Worm (Caenorhabditis elegans): ENCODE data around the gene T22D1.3.

T22D1.3 gene

ce11 chrIV:6946832-6947231, 33.5 kb downstream of the T22D1.3 start:
- TF ChIP-seq egl-27 (tag; optimal IDR thresholded peaks at IDR 0.05) (no peak), lin-39 (tag; optimal IDR thresholded peaks at IDR 0.05) (no peak), sma-9 (GFP tag; optimal IDR thresholded peaks at IDR 0.05) (peak; percentile 18), sma-9 (tag; optimal IDR thresholded peaks at IDR 0.05) (no peak), unc-62 (GFP tag; optimal IDR thresholded peaks at IDR 0.05) (no peak), ztf-4 (tag; optimal IDR thresholded peaks at IDR 0.05) (no peak), crh-2 (tag; optimal IDR thresholded peaks at IDR 0.05) (no peak), F13H6.1 (tag; optimal IDR thresholded peaks at IDR 0.05) (peak; percentile 48), lsy-2 (tag; optimal IDR thresholded peaks at IDR 0.05) (peak in 1 of 2 experiments; percentile 21)

DNA sequence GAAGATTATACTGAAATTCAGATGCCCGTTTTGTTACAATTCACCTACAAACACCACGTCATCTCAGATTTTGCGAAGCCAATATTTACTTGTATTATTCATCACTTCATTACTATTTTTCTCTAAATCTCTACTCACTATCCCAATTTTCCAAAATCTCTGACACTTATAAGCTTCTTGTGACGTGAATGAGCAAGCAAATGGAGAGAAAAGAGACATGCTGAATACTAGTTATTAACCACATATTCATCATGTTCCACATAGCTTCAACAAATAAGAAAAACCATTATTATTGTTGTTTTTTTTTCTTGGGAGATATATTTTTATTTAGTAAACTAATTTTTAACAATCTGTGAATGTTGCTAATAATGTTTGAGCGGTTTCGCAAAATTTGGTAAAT, 37.9 kb downstream of the T22D1.3 start:
- TF ChIP-seq zag-1 (tag; optimal IDR thresholded peaks at IDR 0.05) (no peak), lin-13 (GFP tag; optimal IDR thresholded peaks at IDR 0.05) (no peak), C34F6.9 (tag; optimal IDR thresholded peaks at IDR 0.05) (no peak), ztf-4 (tag; optimal IDR thresholded peaks at IDR 0.05) (no peak), R02D3.7 (tag; optimal IDR thresholded peaks at IDR 0.05) (no peak)

ce11 chrIV:6954682-6955081, 41.3 kb downstream of the T22D1.3 start:
- TF ChIP-seq C34F6.9 (tag; optimal IDR thresholded peaks at IDR 0.05) (peak; percentile 27), unc-55 (GFP tag; optimal IDR thresholded peaks at IDR 0.05) (peak; percentile 88), ZK546.5 (tag; optimal IDR thresholded peaks at IDR 0.05) (no peak), nhr-23 (tag; optimal IDR thresholded peaks at IDR 0.05) (no peak), nhr-6 (tag; optimal IDR thresholded peaks at IDR 0.05) (no peak), sma-9 (GFP tag; optimal IDR thresholded peaks at IDR 0.05) (peak; percentile 45), sma-9 (tag; optimal IDR thresholded peaks at IDR 0.05) (no peak), Y55F3AM.14 (GFP tag; optimal IDR thresholded peaks at IDR 0.05) (no peak), F13H6.1 (tag; optimal IDR thresholded peaks at IDR 0.05) (peak; percentile 15), ztf-4 (tag; optimal IDR thresholded peaks at IDR 0.05) (no peak), lsy-2 (tag; optimal IDR thresholded peaks at IDR 0.05) (peak in 1 of 2 experiments; percentile 37), R02D3.7 (tag; optimal IDR thresholded peaks at IDR 0.05) (no peak), nhr-12 (tag; optimal IDR thresholded peaks at IDR 0.05) (no peak), elt-3 (tag; optimal IDR thresholded peaks at IDR 0.05) (no peak), nhr-10 (tag; optimal IDR thresholded peaks at IDR 0.05) (no peak), dmd-4 (tag; optimal IDR thresholded peaks at IDR 0.05) (no peak), lin-39 (tag; optimal IDR thresholded peaks at IDR 0.05) (no peak)

- no peak for TF ChIP-seq unc-62 (GFP tag; optimal IDR thresholded peaks at IDR 0.05)
- TF ChIP-seq sma-9 (GFP tag; optimal IDR thresholded peaks at IDR 0.05), result peak; percentile 28
- TF ChIP-seq sma-9 (tag; optimal IDR thresholded peaks at IDR 0.05), result no peak
- peak in 1 of 2 experiments; percentile 52 for TF ChIP-seq lsy-2 (tag; optimal IDR thresholded peaks at IDR 0.05)
- TF ChIP-seq mdl-1 (tag; optimal IDR thresholded peaks at IDR 0.05), result peak in 1 of 2 experiments; percentile 50
- TF ChIP-seq crh-2 (tag; optimal IDR thresholded peaks at IDR 0.05), result peak; percentile 7
- no peak for TF ChIP-seq ZK546.5 (tag; optimal IDR thresholded peaks at IDR 0.05)
- peak; percentile 27 for TF ChIP-seq zag-1 (tag; optimal IDR thresholded peaks at IDR 0.05)
- peak; percentile 63 for TF ChIP-seq C34F6.9 (tag; optimal IDR thresholded peaks at IDR 0.05)
- TF ChIP-seq nhr-129 (tag; optimal IDR thresholded peaks at IDR 0.05), result peak; percentile 9
Observed at ce11 chrIV:6956668-6957067, 43.3 kb downstream of the T22D1.3 start.

ce11 chrIV:6957341-6957740, 44.0 kb downstream of the T22D1.3 start, which contains the start of gene jnk-1:
jnk-1 (plus strand) TSS chrIV:6957641.
- TF ChIP-seq ztf-1 (GFP tag; conservative IDR thresholded peaks at IDR 0.05) (no peak), lsy-2 (tag; optimal IDR thresholded peaks at IDR 0.05) (no peak), fos-1 (tag; optimal IDR thresholded peaks at IDR 0.05) (no peak), aly-2 (tag; optimal IDR thresholded peaks at IDR 0.05) (no peak), skn-1 (tag; optimal IDR thresholded peaks at IDR 0.05) (no peak), nhr-11 (tag; optimal IDR thresholded peaks at IDR 0.05) (no peak), egl-27 (tag; optimal IDR thresholded peaks at IDR 0.05) (no peak), blmp-1 (tag; optimal IDR thresholded peaks at IDR 0.05; ENCODE audit: insufficient read depth) (no peak), lin-11 (tag; optimal IDR thresholded peaks at IDR 0.05) (no peak), sem-4 (tag; optimal IDR thresholded peaks at IDR 0.05) (no peak), unc-55 (GFP tag; optimal IDR thresholded peaks at IDR 0.05) (no peak), ceh-16 (tag; optimal IDR thresholded peaks at IDR 0.05) (no peak), elt-1 (tag; optimal IDR thresholded peaks at IDR 0.05) (no peak)
